Worm (Caenorhabditis elegans): ENCODE results near the gene acs-17.

ce11 chrX:5992770-5993169, 48.5 kb upstream of the acs-17 start, which contains the start of gene F22F4.5:
- TF ChIP-seq mxl-3 (GFP tag; optimal IDR thresholded peaks at IDR 0.05) (no peak), zfp-3 (GFP tag; conservative IDR thresholded peaks at IDR 0.05) (no peak), lin-39 (tag; optimal IDR thresholded peaks at IDR 0.05) (no peak), nhr-237 (tag; optimal IDR thresholded peaks at IDR 0.05) (no peak), unc-39 (tag; optimal IDR thresholded peaks at IDR 0.05) (no peak), unc-62 (GFP tag; optimal IDR thresholded peaks at IDR 0.05 in 1 of 2) (no peak), unc-62 (tag; optimal IDR thresholded peaks at IDR 0.05) (no peak), fkh-10 (GFP tag; optimal IDR thresholded peaks at IDR 0.05) (no peak), pqm-1 (tag; optimal IDR thresholded peaks at IDR 0.05) (no peak), nhr-11 (tag; optimal IDR thresholded peaks at IDR 0.05) (no peak), snpc-4 (tag; optimal IDR thresholded peaks at IDR 0.05) (no peak), ama-1 (optimal IDR thresholded peaks at IDR 0.05) (no peak), skn-1 (tag; optimal IDR thresholded peaks at IDR 0.05) (no peak), lin-15B (tag; optimal IDR thresholded peaks at IDR 0.05) (no peak)

Data from whole organism, L4 larva.